Worm (Caenorhabditis elegans) whole organism, early embryonic: ENCODE results near the gene C49F5.13.

Experiments used
- B0310.2 ChIP-seq: sonication (generic microtip); optimal IDR thresholded peaks from 2 replicates; lab custom pipeline; 2016; ENCODE audit warnings: mild to moderate bottlenecking, missing genetic modification characterization, missing compliant biosample characterization
- F13C5.2 ChIP-seq: sonication (generic microtip); optimal IDR thresholded peaks from 2 replicates; lab custom pipeline; 2017; ENCODE audit warnings: mild to moderate bottlenecking, missing genetic modification characterization, inconsistent platforms, missing compliant biosample characterization
- aly-1 ChIP-seq: sonication (generic microtip); optimal IDR thresholded peaks from 2 replicates; lab custom pipeline; 2016; ENCODE audit warnings: missing genetic modification characterization, missing compliant biosample characterization
- ama-1 ChIP-seq: fragments of 150-350 bp; optimal IDR thresholded peaks from 2 replicates; lab custom pipeline; 2014
- ceh-13 ChIP-seq: fragments of 200-800 bp; sonication (Bioruptor generic); optimal IDR thresholded peaks from 2 replicates; lab custom pipeline; 2018; ENCODE audit warnings: mild to moderate bottlenecking, missing genetic modification characterization, missing compliant biosample characterization
- ceh-36 ChIP-seq: sonication (generic microtip); optimal IDR thresholded peaks from 2 replicates; lab custom pipeline; 2016; ENCODE audit warnings: missing genetic modification characterization, inconsistent platforms, missing compliant biosample characterization
- ets-7 ChIP-seq: sonication (generic microtip); optimal IDR thresholded peaks from 2 replicates; lab custom pipeline; 2016; ENCODE audit warnings: missing genotype, missing genetic modification characterization, missing compliant biosample characterization
- flt-1 ChIP-seq: fragments of 200-800 bp; sonication (Bioruptor generic); IDR thresholded peaks from 2 replicates; pipeline ENCODE4 v1.3.6; 2022; ENCODE audit warnings: missing genetic modification characterization, missing compliant biosample characterization
- hmbx-1 ChIP-seq: sonication (generic microtip); optimal IDR thresholded peaks from 2 replicates; lab custom pipeline; 2016; ENCODE audit warnings: mild to moderate bottlenecking, missing genetic modification characterization, missing compliant biosample characterization
- hmg-4 ChIP-seq: fragments of 200-800 bp; sonication (Bioruptor generic); optimal IDR thresholded peaks from 2 replicates; lab custom pipeline; 2018; ENCODE audit warnings: mild to moderate bottlenecking, missing genetic modification characterization, missing compliant biosample characterization
- hnd-1 ChIP-seq: sonication (generic microtip); optimal IDR thresholded peaks from 2 replicates; lab custom pipeline; 2016; ENCODE audit warnings: missing genetic modification characterization, missing compliant biosample characterization
- pes-1 ChIP-seq: fragments of 200-800 bp; sonication (Bioruptor generic); IDR thresholded peaks from 2 replicates; pipeline ENCODE4 v1.3.6; 2022; ENCODE audit warnings: missing genetic modification reagents, missing genetic modification characterization, missing compliant biosample characterization
- scrt-1 ChIP-seq: fragments of 200-800 bp; sonication (Bioruptor generic); IDR thresholded peaks from 2 replicates; pipeline ENCODE4 v1.3.6; 2022; ENCODE audit warnings: missing genetic modification characterization, missing compliant biosample characterization
- sea-1 ChIP-seq: fragments of 200-800 bp; sonication (Bioruptor generic); conservative IDR thresholded peaks from 2 replicates; pipeline ENCODE4 v1.3.6; 2022; ENCODE audit warnings: missing genetic modification characterization, missing compliant biosample characterization
- tbx-11 ChIP-seq: fragments of 200-800 bp; sonication (Bioruptor generic); IDR thresholded peaks from 2 replicates; pipeline ENCODE4 v1.3.6; 2022; ENCODE audit warnings: missing genetic modification characterization, missing compliant biosample characterization
- tbx-37 ChIP-seq: fragments of 200-800 bp; sonication (Bioruptor generic); conservative IDR thresholded peaks from 2 replicates; pipeline ENCODE4 v1.3.6; 2022; ENCODE audit warnings: missing genetic modification reagents, missing genetic modification characterization, missing compliant biosample characterization
- tra-4 ChIP-seq: sonication (generic microtip); optimal IDR thresholded peaks from 2 replicates; lab custom pipeline; 2017; ENCODE audit warnings: missing genetic modification characterization, missing compliant biosample characterization

The C49F5.13 gene

DNA sequence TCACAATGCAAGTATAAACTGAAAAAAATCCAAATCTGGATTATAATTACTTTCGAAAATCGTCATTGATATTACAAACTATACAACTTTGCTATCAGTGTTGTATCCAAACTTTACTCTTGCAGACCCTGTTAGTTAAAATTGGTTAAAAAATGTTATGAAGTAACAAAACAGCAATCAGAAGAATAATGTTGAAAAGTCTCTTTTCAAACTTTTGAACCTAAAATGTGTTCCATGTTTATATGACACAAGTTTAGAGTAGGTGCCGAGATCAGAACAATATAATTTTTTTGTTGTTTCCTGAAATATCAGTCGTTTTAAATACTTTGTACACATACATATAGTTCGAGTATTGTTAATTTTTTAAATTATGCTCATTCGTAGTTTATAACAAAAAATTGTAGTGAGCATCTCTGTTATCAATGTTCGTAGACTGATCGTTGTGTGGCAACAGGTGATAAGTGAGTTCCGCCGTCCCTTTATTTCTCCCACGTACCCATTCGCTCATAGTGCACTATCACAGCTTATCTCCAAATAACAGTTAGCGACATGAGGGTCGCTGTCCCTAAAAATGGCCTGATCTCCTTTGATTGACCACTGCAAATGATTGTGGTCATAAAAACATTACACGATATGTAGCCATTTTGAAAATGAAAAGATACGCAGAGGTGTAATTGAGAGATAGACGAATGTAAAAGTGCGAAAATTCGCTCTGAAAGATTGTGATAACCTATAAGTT is 1.0 kb downstream of the C49F5.13 start:
- TF ChIP-seq pes-1 (GFP tag; lab: Robert Waterston, UW) (no peak), sea-1 (GFP tag; lab: Robert Waterston, UW) (no peak), ceh-13 (GFP tag; lab: Kevin White, UChicago) (no peak), F13C5.2 (tag; lab: Kevin White, UChicago) (no peak), aly-1 (tag; lab: Kevin White, UChicago) (no peak)

DNA sequence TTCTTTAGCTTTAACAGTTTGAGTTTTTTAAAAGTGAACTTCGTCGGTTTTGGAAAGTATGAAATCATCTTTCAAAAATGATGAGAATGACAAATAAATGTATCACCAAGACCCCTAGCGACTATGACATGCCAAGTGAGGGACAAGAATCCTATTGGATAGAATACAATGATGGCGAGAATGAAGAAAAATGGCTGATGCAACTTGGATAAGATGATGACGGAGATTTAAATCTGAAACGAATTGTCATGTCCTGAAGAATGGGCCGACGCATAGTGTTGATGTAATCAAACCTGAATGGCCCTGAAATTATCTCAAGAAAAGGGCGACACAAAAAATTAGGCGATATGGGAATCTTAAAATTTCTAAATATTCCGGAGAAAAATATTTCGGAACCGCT is 2.5 kb downstream of the C49F5.13 start:
- TF ChIP-seq F13C5.2 (tag; lab: Kevin White, UChicago) (no peak), ceh-13 (GFP tag; lab: Kevin White, UChicago) (no peak), pes-1 (GFP tag; lab: Robert Waterston, UW) (no peak), scrt-1 (no peak), tbx-11 (GFP tag; lab: Robert Waterston, UW) (no peak), tbx-37 (no peak), sea-1 (GFP tag; lab: Robert Waterston, UW) (no peak), ceh-36 (no peak), tra-4 (tag; lab: Kevin White, UChicago) (no peak), flt-1 (GFP tag; lab: Robert Waterston, UW) (no peak), hmbx-1 (tag; lab: Kevin White, UChicago) (no peak), ama-1 (lab: Kevin White, UChicago) (no peak), ets-7 (tag; lab: Kevin White, UChicago) (no peak), hmg-4 (GFP tag; lab: Kevin White, UChicago) (no peak), hnd-1 (tag; lab: Kevin White, UChicago) (no peak), aly-1 (tag; lab: Kevin White, UChicago) (no peak), B0310.2 (tag; lab: Kevin White, UChicago) (no peak)

DNA sequence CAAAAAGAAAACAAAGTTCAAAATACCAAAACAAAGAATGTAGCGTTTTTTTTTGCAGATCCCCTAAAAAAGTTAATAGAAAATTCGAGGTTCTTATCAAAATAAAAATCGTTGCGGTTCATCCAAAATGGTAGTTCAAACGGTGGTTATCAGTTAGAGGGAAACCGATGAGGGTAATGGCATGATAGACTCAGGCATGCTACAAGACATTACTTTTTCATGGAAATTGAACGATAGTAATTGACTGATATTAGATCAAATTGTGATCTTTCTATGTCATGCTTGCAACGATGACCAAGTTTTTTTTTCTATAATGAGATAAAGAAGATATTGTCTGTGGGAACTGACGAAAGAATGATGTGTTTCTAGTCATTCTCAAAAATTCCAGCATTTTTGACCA is 3.4 kb downstream of the C49F5.13 start:
- TF ChIP-seq tra-4 (tag; lab: Kevin White, UChicago), result no peak
- TF ChIP-seq ets-7 (tag; lab: Kevin White, UChicago), result no peak
- no peak for TF ChIP-seq ceh-13 (GFP tag; lab: Kevin White, UChicago)
- TF ChIP-seq ceh-36, result no peak
- no peak for TF ChIP-seq hmbx-1 (tag; lab: Kevin White, UChicago)
- no peak for TF ChIP-seq sea-1 (GFP tag; lab: Robert Waterston, UW)
- TF ChIP-seq hmg-4 (GFP tag; lab: Kevin White, UChicago), result no peak
- no peak for TF ChIP-seq B0310.2 (tag; lab: Kevin White, UChicago)
- no peak for TF ChIP-seq tbx-11 (GFP tag; lab: Robert Waterston, UW)
- no peak for TF ChIP-seq scrt-1
- no peak for TF ChIP-seq pes-1 (GFP tag; lab: Robert Waterston, UW)
- TF ChIP-seq F13C5.2 (tag; lab: Kevin White, UChicago), result no peak

DNA sequence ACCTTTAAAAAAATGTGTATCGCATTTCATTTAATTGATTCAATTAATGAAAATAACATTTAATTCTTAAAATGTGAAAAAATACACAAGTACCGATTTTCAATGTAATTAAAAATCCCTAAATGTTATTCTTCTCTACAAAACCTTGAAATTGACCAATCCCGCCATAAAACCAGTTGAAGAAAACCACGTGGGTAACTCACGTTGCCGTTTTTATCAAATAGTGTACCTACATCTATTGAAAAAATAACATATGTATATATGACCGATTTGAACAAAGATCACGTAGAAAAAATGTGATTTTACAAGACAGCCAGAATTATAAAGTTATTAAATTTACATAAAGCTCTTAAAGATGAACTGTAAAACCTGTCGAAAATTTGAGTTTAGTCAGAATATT is 4.0 kb downstream of the C49F5.13 start:
- TF ChIP-seq ceh-36 (no peak), scrt-1 (no peak), ceh-13 (GFP tag; lab: Kevin White, UChicago) (no peak), tbx-11 (GFP tag; lab: Robert Waterston, UW) (no peak), tra-4 (tag; lab: Kevin White, UChicago) (no peak), ama-1 (lab: Kevin White, UChicago) (no peak), hmg-4 (GFP tag; lab: Kevin White, UChicago) (no peak), aly-1 (tag; lab: Kevin White, UChicago) (no peak), pes-1 (GFP tag; lab: Robert Waterston, UW) (no peak), F13C5.2 (tag; lab: Kevin White, UChicago) (no peak)

DNA sequence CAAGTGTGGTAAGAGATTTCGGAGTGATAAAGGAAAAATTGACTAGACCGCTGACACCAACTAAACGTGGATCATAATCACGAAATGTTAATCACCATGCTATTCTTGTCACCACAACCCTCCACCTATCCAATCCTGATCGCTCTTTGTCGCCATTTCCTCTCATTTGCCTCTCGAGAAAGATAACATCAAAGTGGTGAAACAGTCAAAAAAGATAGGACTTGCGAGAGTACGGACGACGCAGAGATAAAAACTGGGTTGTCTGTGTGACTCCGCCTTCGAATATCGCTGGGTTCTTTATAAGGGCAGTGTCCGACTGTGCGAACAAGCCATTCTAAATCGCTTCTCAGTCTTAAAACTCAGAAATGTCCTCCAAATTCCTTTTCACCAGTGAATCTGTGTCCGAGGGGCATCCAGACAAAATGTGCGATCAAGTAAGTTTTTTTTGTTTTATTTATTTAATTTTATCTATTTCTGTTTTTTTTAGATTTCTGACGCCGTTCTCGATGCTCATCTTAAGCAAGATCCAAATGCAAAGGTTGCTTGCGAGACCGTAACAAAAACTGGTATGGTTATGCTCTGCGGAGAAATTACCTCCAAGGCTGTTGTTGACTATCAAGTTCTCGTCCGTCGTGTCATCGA is 4.6 kb downstream of the C49F5.13 start, which contains the start of gene sams-1:
sams-1 (plus strand) TSS at position 300 of the 642 bp plus-strand sequence.
- TF ChIP-seq tbx-37 (no peak), hmg-4 (GFP tag; lab: Kevin White, UChicago) (no peak), tra-4 (tag; lab: Kevin White, UChicago) (no peak), ceh-36 (no peak), hnd-1 (tag; lab: Kevin White, UChicago) (no peak), ceh-13 (GFP tag; lab: Kevin White, UChicago) (no peak), ama-1 (lab: Kevin White, UChicago) (no peak), sea-1 (GFP tag; lab: Robert Waterston, UW) (no peak), aly-1 (tag; lab: Kevin White, UChicago) (no peak), ets-7 (tag; lab: Kevin White, UChicago) (no peak), B0310.2 (tag; lab: Kevin White, UChicago) (no peak), hmbx-1 (tag; lab: Kevin White, UChicago) (no peak), pes-1 (GFP tag; lab: Robert Waterston, UW) (no peak), flt-1 (GFP tag; lab: Robert Waterston, UW) (no peak), scrt-1 (no peak), tbx-11 (GFP tag; lab: Robert Waterston, UW) (no peak), F13C5.2 (tag; lab: Kevin White, UChicago) (no peak)

DNA sequence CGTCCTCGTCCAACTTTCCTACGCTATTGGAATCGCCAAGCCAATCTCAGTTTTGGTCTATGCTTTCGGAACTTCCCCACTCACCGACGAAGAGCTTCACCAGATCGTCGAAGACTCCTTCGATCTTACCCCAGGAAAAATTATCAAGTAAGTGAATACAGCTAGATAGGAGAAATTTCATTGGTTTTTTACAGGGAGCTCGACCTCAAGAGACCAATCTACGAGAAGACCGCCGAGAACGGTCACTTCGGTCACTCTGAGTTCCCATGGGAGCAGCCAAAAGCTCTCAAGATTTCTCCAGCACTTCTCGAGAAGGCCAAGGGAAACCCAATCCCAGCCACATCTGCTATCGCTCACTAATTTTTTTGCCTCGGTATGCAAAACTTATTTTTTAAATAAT is 5.8 kb downstream of the C49F5.13 start:
- TF ChIP-seq tbx-37, result no peak
- TF ChIP-seq scrt-1, result no peak
- TF ChIP-seq F13C5.2 (tag; lab: Kevin White, UChicago), result no peak

DNA sequence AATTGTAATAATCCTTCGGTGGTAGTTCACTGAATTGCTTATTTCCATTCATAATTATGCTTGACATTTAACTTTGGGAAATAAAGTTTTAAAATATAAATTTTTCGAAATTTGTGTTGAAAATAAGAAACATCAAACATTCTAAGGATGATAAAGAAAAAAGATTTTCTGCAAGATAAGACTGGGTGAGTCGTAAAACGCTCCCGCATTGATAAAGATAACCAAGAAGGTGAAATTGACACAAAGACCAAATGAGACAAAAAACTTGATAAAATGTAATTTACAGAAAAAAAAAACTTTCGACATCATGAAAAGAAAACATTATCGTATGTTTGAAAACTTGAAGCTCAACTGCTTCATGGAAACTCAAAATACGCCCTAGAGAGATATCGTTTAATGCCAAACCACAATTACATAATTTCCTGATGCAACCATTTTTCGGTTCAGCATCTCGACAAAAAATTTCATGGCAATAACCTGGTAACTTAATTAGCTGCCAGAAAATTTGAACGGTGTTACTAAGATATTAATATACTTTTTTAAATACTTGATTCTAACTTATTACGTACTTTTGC is 6.9 kb downstream of the C49F5.13 start:
- TF ChIP-seq scrt-1 (no peak), hmg-4 (GFP tag; lab: Kevin White, UChicago) (no peak), aly-1 (tag; lab: Kevin White, UChicago) (no peak), B0310.2 (tag; lab: Kevin White, UChicago) (no peak), hnd-1 (tag; lab: Kevin White, UChicago) (no peak), ceh-36 (no peak), ama-1 (lab: Kevin White, UChicago) (no peak), flt-1 (GFP tag; lab: Robert Waterston, UW) (no peak), hmbx-1 (tag; lab: Kevin White, UChicago) (no peak), tbx-11 (GFP tag; lab: Robert Waterston, UW) (no peak)
